Fruit fly (Drosophila melanogaster) whole organism, prepupa: ENCODE data around the gene CG14563.

Experiments
- CG11762 ChIP-seq: fragments of 200-800 bp; sonication (Bioruptor generic); optimal IDR thresholded peaks from 3 replicates; lab custom pipeline; 2016; ENCODE audit warnings: missing biosample characterization, missing genetic modification characterization; ENCODE audit not compliant: insufficient read depth
- CG1621 ChIP-seq: fragments of 200-800 bp; sonication (Bioruptor generic); optimal IDR thresholded peaks from 3 replicates; lab custom pipeline; 2018; ENCODE audit warnings: missing biosample characterization, mild to moderate bottlenecking, missing genetic modification characterization
- CG16779 ChIP-seq: fragments of 200-800 bp; sonication (Bioruptor generic); optimal IDR thresholded peaks from 3 replicates; lab custom pipeline; 2017; ENCODE audit warnings: missing biosample characterization, mild to moderate bottlenecking, missing genetic modification characterization
- CG31627 ChIP-seq: fragments of 200-800 bp; sonication (Bioruptor generic); optimal IDR thresholded peaks from 3 replicates; lab custom pipeline; 2016; ENCODE audit warnings: missing biosample characterization, missing genetic modification characterization
- CG32006 ChIP-seq: fragments of 200-800 bp; sonication (Bioruptor generic); optimal IDR thresholded peaks from 3 replicates; lab custom pipeline; 2017; ENCODE audit warnings: missing biosample characterization, mild to moderate bottlenecking, missing genetic modification characterization
- CG4318 ChIP-seq: fragments of 200-800 bp; sonication (Bioruptor generic); optimal IDR thresholded peaks from 3 replicates; lab custom pipeline; 2017; ENCODE audit warnings: missing biosample characterization, mild to moderate bottlenecking, missing genetic modification characterization
- CG6792 ChIP-seq: fragments of 200-800 bp; sonication (Bioruptor generic); optimal IDR thresholded peaks from 3 replicates; lab custom pipeline; 2016; ENCODE audit warnings: missing biosample characterization, missing genetic modification characterization
- CG8632 ChIP-seq: fragments of 200-800 bp; sonication (Bioruptor generic); optimal IDR thresholded peaks from 3 replicates; lab custom pipeline; 2016; ENCODE audit warnings: missing biosample characterization, missing genetic modification characterization
- Hr39 ChIP-seq: fragments of 200-800 bp; sonication (Bioruptor generic); optimal IDR thresholded peaks from 2 replicates; lab custom pipeline; 2016; ENCODE audit warnings: missing biosample characterization, missing genetic modification characterization
- Lpt ChIP-seq: fragments of 200-800 bp; sonication (Bioruptor generic); optimal IDR thresholded peaks from 3 replicates; lab custom pipeline; 2016; ENCODE audit warnings: missing biosample characterization, missing genetic modification characterization
- Sox15 ChIP-seq: fragments of 200-800 bp; sonication (Bioruptor generic); optimal IDR thresholded peaks from 3 replicates; lab custom pipeline; 2016; ENCODE audit warnings: missing biosample characterization, missing genetic modification characterization
- dsx ChIP-seq: fragments of 200-800 bp; optimal IDR thresholded peaks from 3 replicates; lab custom pipeline; 2019; ENCODE audit warnings: missing biosample characterization, mild to moderate bottlenecking, missing genetic modification characterization, moderate library complexity; ENCODE audit not compliant: poor library complexity, severe bottlenecking
- ss ChIP-seq, 2 experiments: fragments of 200-800 bp; sonication (Bioruptor generic); optimal IDR thresholded peaks; 2 replicates in 1 of 2; 3 replicates in 1 of 2; lab custom pipeline; 2017 to 2018; ENCODE audit warnings: mild to moderate bottlenecking in 2 of 2, missing biosample characterization in 2 of 2, missing genetic modification characterization in 2 of 2, moderate library complexity in 1 of 2

- TF ChIP-seq CG1621 (tag; lab: Kevin White, UChicago) (no peak), Hr39 (GFP tag; lab: Kevin White, UChicago) (no peak), CG11762 (GFP tag; lab: Kevin White, UChicago) (no peak), CG31627 (GFP tag; lab: Kevin White, UChicago) (no peak), CG16779 (tag; lab: Kevin White, UChicago) (no peak), Lpt (GFP tag; lab: Kevin White, UChicago) (no peak), CG32006 (GFP tag; lab: Kevin White, UChicago) (no peak), CG4318 (no peak), CG6792 (no peak), ss (GFP tag; optimal IDR thresholded peaks at IDR 0.05; lab: Kevin White, UChicago) (no peak), dsx (no peak), CG8632 (GFP tag; lab: Kevin White, UChicago) (no peak), Sox15 (GFP tag; lab: Kevin White, UChicago) (no peak)
Measured at dm6 chr3L:21882075-21882474, 39.9 kb upstream of the CG14563 start.
